Fruit fly (Drosophila melanogaster): Measurements from ENCODE around the gene Cyp4d20.

- TF ChIP-seq Hr78 (GFP tag; optimal IDR thresholded peaks at IDR 0.05) (no peak), h (GFP tag; optimal IDR thresholded peaks at IDR 0.05) (peak; percentile 26), rgr (GFP tag; optimal IDR thresholded peaks at IDR 0.05) (no peak), Abd-B (GFP tag; optimal IDR thresholded peaks at IDR 0.05) (no peak), foxo (GFP tag; optimal IDR thresholded peaks at IDR 0.05) (no peak), CrebA (GFP tag; optimal IDR thresholded peaks at IDR 0.05; ENCODE audit: borderline replicate concordance) (no peak), CG9705 (GFP tag; optimal IDR thresholded peaks at IDR 0.05) (no peak), psq (GFP tag; optimal IDR thresholded peaks at IDR 0.05) (no peak), Myc (optimal IDR thresholded peaks at IDR 0.05) (no peak), Dif (GFP tag; optimal IDR thresholded peaks at IDR 0.05; ENCODE audit: partially characterized antibody) (no peak), pan (optimal IDR thresholded peaks at IDR 0.05) (no peak), lola (GFP tag; optimal IDR thresholded peaks at IDR 0.05) (no peak), Rel (GFP tag; optimal IDR thresholded peaks at IDR 0.05) (no peak), Rel (tag; optimal IDR thresholded peaks at IDR 0.05) (peak; percentile 9), usp (GFP tag; optimal IDR thresholded peaks at IDR 0.05) (no peak)
Observed at dm6 chr3L:2488634-2489033, 10.4 kb upstream of the Cyp4d20 start, which contains the start of gene CG1146.
